Fruit fly (Drosophila melanogaster) whole organism: ENCODE results near the gene cpb.

Experiments used
- CG8478 ChIP-seq: fragments of >200 bp; optimal IDR thresholded peaks from 2 replicates; lab custom pipeline; 2018; ENCODE audit warnings: inconsistent platforms
- EcR ChIP-seq, 2 experiments: fragments of >200 bp; optimal IDR thresholded peaks; 2 replicates each; lab custom pipeline; 2017; ENCODE audit warnings: missing biosample characterization in 2 of 2, missing genetic modification characterization in 2 of 2, missing genetic modification reagents in 2 of 2
- psq ChIP-seq: fragments of >200 bp; optimal IDR thresholded peaks from 2 replicates; lab custom pipeline; 2017

DNA sequence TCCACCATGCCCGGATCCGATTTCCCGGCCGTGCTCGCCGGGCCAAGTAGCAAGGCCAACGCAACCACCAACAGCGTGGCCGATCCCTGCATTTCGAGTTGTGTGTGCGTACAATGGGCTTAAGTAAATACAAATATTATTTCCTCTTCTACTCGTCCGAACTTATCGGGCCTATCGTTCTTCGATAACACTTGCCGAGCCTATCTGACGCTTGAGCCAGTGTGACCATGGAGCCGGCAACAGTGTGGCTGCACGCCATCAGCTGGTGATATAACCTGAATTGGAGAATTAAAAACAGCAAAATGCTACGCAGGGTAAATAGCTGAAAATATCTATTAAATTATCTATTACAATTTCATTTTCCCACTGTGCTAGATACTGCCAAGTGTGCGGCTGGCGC, 5.5 kb downstream of the cpb start, which contains the start of the genes CG17660 and mRpL48:
- no peak for TF ChIP-seq psq
- TF ChIP-seq EcR (GFP tag; optimal IDR thresholded peaks at IDR 0.05; lab: Kevin White, UChicago): no peak
- TF ChIP-seq CG8478 (lab: Kevin White, UChicago): no peak
